Worm (Caenorhabditis elegans) whole organism, L3 larva: Measurements from ENCODE around the gene decr-1.3.

ENCODE experiments used
- ZK546.5 ChIP-seq: sonication (generic microtip); optimal IDR thresholded peaks from 2 replicates; lab custom pipeline; 2017; ENCODE audit warnings: missing biosample characterization, missing genetic modification characterization
- ama-1 ChIP-seq: fragments of 150-350 bp; optimal IDR thresholded peaks from 2 replicates; lab custom pipeline; 2018
- ceh-82 ChIP-seq: fragments of 150-350 bp; optimal IDR thresholded peaks from 2 replicates; lab custom pipeline; 2014; ENCODE audit warnings: missing biosample characterization, missing genetic modification characterization
- daf-12 ChIP-seq: fragments of 150-350 bp; optimal IDR thresholded peaks from 2 replicates; lab custom pipeline; 2014; ENCODE audit warnings: missing biosample characterization, missing genetic modification reagents, missing genetic modification characterization
- egl-27 ChIP-seq: sonication (generic microtip); optimal IDR thresholded peaks from 4 replicates; lab custom pipeline; 2017; ENCODE audit warnings: missing biosample characterization, missing genetic modification reagents, missing genetic modification characterization
- elt-1 ChIP-seq: fragments of 150-350 bp; optimal IDR thresholded peaks from 2 replicates; lab custom pipeline; 2014; ENCODE audit warnings: missing biosample characterization, missing genetic modification characterization
- hmg-11 ChIP-seq: sonication (generic microtip); optimal IDR thresholded peaks from 2 replicates; lab custom pipeline; 2016; ENCODE audit warnings: missing genetic modification characterization, missing compliant biosample characterization
- jun-1 ChIP-seq: fragments of 150-350 bp; optimal IDR thresholded peaks from 2 replicates; lab custom pipeline; 2014; ENCODE audit warnings: missing biosample characterization, missing genetic modification reagents, missing genetic modification characterization
- mdl-1 ChIP-seq: fragments of 150-350 bp; optimal IDR thresholded peaks from 2 replicates; lab custom pipeline; 2014; ENCODE audit warnings: missing biosample characterization, missing genetic modification characterization
- nfya-1 ChIP-seq: sonication (generic microtip); optimal IDR thresholded peaks from 2 replicates; lab custom pipeline; 2017; ENCODE audit warnings: missing genetic modification characterization, mild to moderate bottlenecking, missing compliant biosample characterization, antibody characterized with exemption, moderate library complexity; ENCODE audit not compliant: insufficient read depth
- unc-62 ChIP-seq: fragments of 150-350 bp; sonication (generic microtip); optimal IDR thresholded peaks from 4 replicates; lab custom pipeline; 2014; ENCODE audit warnings: missing biosample characterization, missing genetic modification reagents, missing genetic modification characterization
- ztf-11 ChIP-seq: fragments of 150-350 bp; optimal IDR thresholded peaks from 2 replicates; lab custom pipeline; 2014; ENCODE audit warnings: missing biosample characterization, missing genetic modification characterization

- TF ChIP-seq elt-1 (tag; lab: Kevin White, UChicago) (no peak), ZK546.5 (no peak), unc-62 (no peak), hmg-11 (no peak), ceh-82 (tag; lab: Kevin White, UChicago) (no peak), mdl-1 (tag; lab: Kevin White, UChicago) (no peak), jun-1 (tag; lab: Kevin White, UChicago) (no peak), ztf-11 (tag; lab: Kevin White, UChicago) (no peak), egl-27 (no peak), daf-12 (no peak), ama-1 (lab: Kevin White, UChicago) (no peak), nfya-1 (no peak)
Observed at ce11 chrII:8135953-8136352, 37.4 kb downstream of the decr-1.3 start.
